ENCODE assay signal across 4 fruit fly cellular contexts in genomic region chr3R:9581089-9581520, dm6.
A peak's percentile ranks its signal among the peaks of the same experiment; 100 is the strongest.
TF ChIP-seq lines count a peak whose summit lies in the region.

Gene CG8301 (plus strand): TSS chr3R:9581306.

TF ChIP-seq in whole organism, adult, 20 proteins besides CTCF, POLR2A, EP300 and RAD21 (continued from another document):
- TF ChIP-seq CG7101 (tag; optimal IDR thresholded peaks at IDR 0.05; lab: Kevin White, UChicago) (peak; percentile 25), pad (GFP tag; optimal IDR thresholded peaks at IDR 0.05; lab: Kevin White, UChicago) (no peak)

TF ChIP-seq in whole organism, embryonic, 481 proteins besides CTCF, POLR2A, EP300 and RAD21 (continued from another document and continues in another):
- no peak for TF ChIP-seq CG11723 (GFP tag; optimal IDR thresholded peaks at IDR 0.05; lab: Kevin White, UChicago)
- no peak for TF ChIP-seq CG10321 (GFP tag; IDR thresholded peaks at IDR 0.05; lab: Robert Waterston, UW)
- TF ChIP-seq CG18476 (GFP tag; optimal IDR thresholded peaks at IDR 0.05; lab: Kevin White, UChicago): no peak
- TF ChIP-seq tio (GFP tag; optimal IDR thresholded peaks at IDR 0.05; lab: Kevin White, UChicago): no peak
- peak; percentile 24 for TF ChIP-seq CG12299 (tag; optimal IDR thresholded peaks at IDR 0.05; lab: Kevin White, UChicago)
- TF ChIP-seq Mes4 (GFP tag; optimal IDR thresholded peaks at IDR 0.05; lab: Kevin White, UChicago): no peak
- TF ChIP-seq az2 (GFP tag; optimal IDR thresholded peaks at IDR 0.05; lab: Kevin White, UChicago): peak; percentile 5
- TF ChIP-seq CG2678 (tag; optimal IDR thresholded peaks at IDR 0.05; lab: Kevin White, UChicago): no peak
- no peak for TF ChIP-seq CG12104 (GFP tag; optimal IDR thresholded peaks at IDR 0.05; lab: Kevin White, UChicago)
- 0 out of 2 replicates have a peak, but pooled peaks have one; percentile 10 for TF ChIP-seq Ptx1 (GFP tag; IDR thresholded peaks at IDR 0.05; lab: Robert Waterston, UW)
- peak; percentile 16 for TF ChIP-seq CG18262 (tag; optimal IDR thresholded peaks at IDR 0.05; lab: Kevin White, UChicago)
- no peak for TF ChIP-seq dimm (GFP tag; IDR thresholded peaks at IDR 0.05; lab: Robert Waterston, UW)
- no peak for TF ChIP-seq Nf-YB (GFP tag; optimal IDR thresholded peaks at IDR 0.05; lab: Kevin White, UChicago)
- peak; percentile 38 for TF ChIP-seq Xbp1 (GFP tag; optimal IDR thresholded peaks at IDR 0.05; lab: Kevin White, UChicago)
- peak; percentile 72 for TF ChIP-seq sens (GFP tag; lab: Kevin White, UChicago)
- TF ChIP-seq Optix (GFP tag; IDR thresholded peaks at IDR 0.05; lab: Robert Waterston, UW): no peak
- no peak for TF ChIP-seq sqz (GFP tag; optimal IDR thresholded peaks at IDR 0.05; lab: Kevin White, UChicago)
- peak; percentile 20 for TF ChIP-seq CG12155 (GFP tag; optimal IDR thresholded peaks at IDR 0.05; lab: Kevin White, UChicago)
- peak; percentile 43 for TF ChIP-seq CG2712 (tag; optimal IDR thresholded peaks at IDR 0.05; lab: Kevin White, UChicago)
- no peak for TF ChIP-seq BEAF-32 (GFP tag; optimal IDR thresholded peaks at IDR 0.05; lab: Kevin White, UChicago)
- no peak for TF ChIP-seq Bdp1 (GFP tag; optimal IDR thresholded peaks at IDR 0.05; lab: Kevin White, UChicago)
- TF ChIP-seq nmo (GFP tag; optimal IDR thresholded peaks at IDR 0.05; lab: Kevin White, UChicago): no peak
- no peak for TF ChIP-seq CG16813 (GFP tag; IDR thresholded peaks at IDR 0.05; lab: Robert Waterston, UW; ENCODE audit: partially characterized antibody)
- TF ChIP-seq CG11093 (GFP tag; IDR thresholded peaks at IDR 0.05; lab: Robert Waterston, UW): no peak
- TF ChIP-seq emc (GFP tag; optimal IDR thresholded peaks at IDR 0.05; lab: Kevin White, UChicago): no peak
- no peak for TF ChIP-seq ro (GFP tag; IDR thresholded peaks at IDR 0.05; lab: Robert Waterston, UW)
- no peak for TF ChIP-seq Neu2 (GFP tag; optimal IDR thresholded peaks at IDR 0.05; lab: Kevin White, UChicago; ENCODE audit: borderline replicate concordance)
- no peak for TF ChIP-seq BtbVII (GFP tag; optimal IDR thresholded peaks at IDR 0.05; lab: Kevin White, UChicago)
- TF ChIP-seq CG7839 (tag; optimal IDR thresholded peaks at IDR 0.05; lab: Kevin White, UChicago): peak; percentile 45
- TF ChIP-seq CG3163 (GFP tag; optimal IDR thresholded peaks at IDR 0.05; lab: Kevin White, UChicago): no peak
- TF ChIP-seq psq (GFP tag; optimal IDR thresholded peaks at IDR 0.05; lab: Kevin White, UChicago): no peak
- no peak for TF ChIP-seq Chrac-16 (GFP tag; optimal IDR thresholded peaks at IDR 0.05; lab: Kevin White, UChicago)
- no peak for TF ChIP-seq sim (GFP tag; IDR thresholded peaks at IDR 0.05; lab: Robert Waterston, UW)
- TF ChIP-seq CG10366 (GFP tag; IDR thresholded peaks at IDR 0.05; lab: Robert Waterston, UW): peak; percentile 45; the same call in 1 of the 2 replicates
- no peak for TF ChIP-seq Lhr (GFP tag; optimal IDR thresholded peaks at IDR 0.05; lab: Kevin White, UChicago)
- peak; percentile 68 for TF ChIP-seq lab (GFP tag; optimal IDR thresholded peaks at IDR 0.05; lab: Kevin White, UChicago)
- TF ChIP-seq fd3F (GFP tag; optimal IDR thresholded peaks at IDR 0.05; lab: Kevin White, UChicago): no peak
- peak; percentile 43 for TF ChIP-seq CG12769 (tag; optimal IDR thresholded peaks at IDR 0.05; lab: Kevin White, UChicago)
- peak; percentile 6 for TF ChIP-seq caup (GFP tag; optimal IDR thresholded peaks at IDR 0.05; lab: Kevin White, UChicago; ENCODE audit: severe bottlenecking)
- TF ChIP-seq MTF-1 (GFP tag; optimal IDR thresholded peaks at IDR 0.05; lab: Kevin White, UChicago; ENCODE audit: borderline replicate concordance): no peak
- TF ChIP-seq croc (GFP tag; conservative IDR thresholded peaks at IDR 0.05; lab: Robert Waterston, UW): no peak
- no peak for TF ChIP-seq hkb (optimal IDR thresholded peaks at IDR 0.05; lab: Kevin White, UChicago)
- TF ChIP-seq hkb (GFP tag; IDR thresholded peaks at IDR 0.05; lab: Robert Waterston, UW): peak; percentile 70
- no peak for TF ChIP-seq Rx (GFP tag; IDR thresholded peaks at IDR 0.05; lab: Robert Waterston, UW)

TF ChIP-seq in whole organism, prepupa, 60 proteins besides CTCF, POLR2A, EP300 and RAD21 (continued from another document):
- TF ChIP-seq CG6276 (GFP tag; optimal IDR thresholded peaks at IDR 0.05; lab: Kevin White, UChicago) (no peak), pdm3 (GFP tag; optimal IDR thresholded peaks at IDR 0.05; lab: Kevin White, UChicago) (peak; percentile 50), Hr38 (GFP tag; optimal IDR thresholded peaks at IDR 0.05; lab: Kevin White, UChicago) (no peak), Sox14 (GFP tag; optimal IDR thresholded peaks at IDR 0.05; lab: Kevin White, UChicago) (peak; percentile 11), esn (GFP tag; optimal IDR thresholded peaks at IDR 0.05; lab: Kevin White, UChicago) (peak; percentile 51), fd59A (GFP tag; optimal IDR thresholded peaks at IDR 0.05; lab: Kevin White, UChicago) (no peak), CG10631 (GFP tag; optimal IDR thresholded peaks at IDR 0.05; lab: Kevin White, UChicago) (no peak), Sox15 (GFP tag; optimal IDR thresholded peaks at IDR 0.05; lab: Kevin White, UChicago) (no peak), Lpt (GFP tag; optimal IDR thresholded peaks at IDR 0.05; lab: Kevin White, UChicago) (peak; percentile 21), Eip78C (GFP tag; lab: Kevin White, UChicago) (peak; percentile 35), CG3919 (GFP tag; optimal IDR thresholded peaks at IDR 0.05; lab: Kevin White, UChicago) (peak; percentile 8), CG9139 (GFP tag; optimal IDR thresholded peaks at IDR 0.05; lab: Kevin White, UChicago) (no peak), Eip93F (GFP tag; optimal IDR thresholded peaks at IDR 0.05; lab: Kevin White, UChicago) (no peak), eg (GFP tag; IDR thresholded peaks at IDR 0.05; lab: Robert Waterston, UW) (peak; percentile 58), net (GFP tag; optimal IDR thresholded peaks at IDR 0.05; lab: Kevin White, UChicago) (peak; percentile 49), lz (GFP tag; optimal IDR thresholded peaks at IDR 0.05; lab: Kevin White, UChicago) (peak; percentile 34), OdsH (GFP tag; optimal IDR thresholded peaks at IDR 0.05; lab: Kevin White, UChicago) (peak; percentile 53), fd85E (GFP tag; optimal IDR thresholded peaks at IDR 0.05; lab: Kevin White, UChicago) (no peak), CG11902 (GFP tag; optimal IDR thresholded peaks at IDR 0.05; lab: Kevin White, UChicago) (no peak), CG6808 (GFP tag; optimal IDR thresholded peaks at IDR 0.05; lab: Kevin White, UChicago) (no peak), Gug (GFP tag; IDR thresholded peaks at IDR 0.05; lab: Robert Waterston, UW) (no peak), vri (GFP tag; optimal IDR thresholded peaks at IDR 0.05; lab: Kevin White, UChicago) (no peak), spab (GFP tag; optimal IDR thresholded peaks at IDR 0.05; lab: Kevin White, UChicago) (no peak), Blimp-1 (GFP tag; optimal IDR thresholded peaks at IDR 0.05; lab: Kevin White, UChicago) (no peak), CG16779 (tag; optimal IDR thresholded peaks at IDR 0.05; lab: Kevin White, UChicago) (peak; percentile 27), CG10669 (GFP tag; optimal IDR thresholded peaks at IDR 0.05; lab: Kevin White, UChicago) (no peak), cyc (GFP tag; optimal IDR thresholded peaks at IDR 0.05; lab: Kevin White, UChicago) (no peak), topi (GFP tag; optimal IDR thresholded peaks at IDR 0.05; lab: Kevin White, UChicago) (no peak), CG4318 (GFP tag; optimal IDR thresholded peaks at IDR 0.05; lab: Kevin White, UChicago) (no peak), CG6163 (GFP tag; IDR thresholded peaks at IDR 0.05; lab: Robert Waterston, UW) (no peak), CG8319 (GFP tag; optimal IDR thresholded peaks at IDR 0.05; lab: Kevin White, UChicago) (no peak), Smox (GFP tag; optimal IDR thresholded peaks at IDR 0.05; lab: Kevin White, UChicago) (no peak), ss (GFP tag; optimal IDR thresholded peaks at IDR 0.05; lab: Kevin White, UChicago) (peak in 1 of 2 experiments; percentile 21), CG32006 (GFP tag; optimal IDR thresholded peaks at IDR 0.05; lab: Kevin White, UChicago) (peak; percentile 51), Met (GFP tag; optimal IDR thresholded peaks at IDR 0.05; lab: Kevin White, UChicago) (no peak), acj6 (GFP tag; optimal IDR thresholded peaks at IDR 0.05; lab: Kevin White, UChicago) (peak; percentile 33), CG31627 (GFP tag; optimal IDR thresholded peaks at IDR 0.05; lab: Kevin White, UChicago) (no peak), CG6854 (GFP tag; optimal IDR thresholded peaks at IDR 0.05; lab: Kevin White, UChicago) (no peak), salr (GFP tag; optimal IDR thresholded peaks at IDR 0.05; lab: Kevin White, UChicago) (no peak)

TF ChIP-seq in whole organism, pupa, 21 proteins besides CTCF, POLR2A, EP300 and RAD21 (continued from another document):
- no peak for TF ChIP-seq D1 (tag; optimal IDR thresholded peaks at IDR 0.05; lab: Kevin White, UChicago)
